Worm (Caenorhabditis elegans) whole organism, L1 larva: ENCODE data around the gene osm-7.

ENCODE experiments used
- blmp-1 ChIP-seq: fragments of 150-350 bp; optimal IDR thresholded peaks from 2 replicates; lab custom pipeline; 2014; ENCODE audit warnings: missing biosample characterization, missing genetic modification characterization
- elt-3 ChIP-seq, 6 experiments: fragments of 150-350 bp in 1 of 6; sonication (generic microtip); optimal IDR thresholded peaks; 2 replicates each; lab custom pipeline; 2017 to 2018; ENCODE audit warnings: missing biosample characterization in 6 of 6, missing genetic modification characterization in 6 of 6, inconsistent platforms in 1 of 6
- nhr-19 ChIP-seq: fragments of 200-800 bp; sonication (Bioruptor generic); conservative IDR thresholded peaks from 2 replicates; pipeline ENCODE4 v1.3.6; 2022; ENCODE audit warnings: missing genetic modification characterization, missing compliant biosample characterization
- skn-1 ChIP-seq: fragments of 150-350 bp; optimal IDR thresholded peaks from 2 replicates; lab custom pipeline; 2014; ENCODE audit warnings: missing biosample characterization, missing genetic modification characterization
- snpc-4 ChIP-seq: fragments of 150-350 bp; optimal IDR thresholded peaks from 2 replicates; lab custom pipeline; 2014; ENCODE audit warnings: missing biosample characterization, missing genetic modification characterization
- zag-1 ChIP-seq: fragments of 150-350 bp; optimal IDR thresholded peaks from 2 replicates; lab custom pipeline; 2014; ENCODE audit warnings: missing biosample characterization, missing genetic modification characterization

ce11 chrIII:13606865-13607264 is 30.9 kb downstream of the osm-7 start:
- no peak for TF ChIP-seq snpc-4 (tag; lab: Kevin White, UChicago)
- no peak for TF ChIP-seq zag-1 (tag; lab: Kevin White, UChicago)
- no peak for TF ChIP-seq elt-3 (tag; optimal IDR thresholded peaks at IDR 0.05; lab: Kevin White, UChicago)
- TF ChIP-seq blmp-1 (tag; lab: Kevin White, UChicago), result no peak
- no peak for TF ChIP-seq skn-1 (tag; lab: Kevin White, UChicago)
- TF ChIP-seq nhr-19, result no peak
